Fruit fly (Drosophila melanogaster): ENCODE results near the gene Tm2.
A peak's percentile ranks its signal among the peaks of the same experiment; 100 is the strongest.

The Tm2 gene

DNA sequence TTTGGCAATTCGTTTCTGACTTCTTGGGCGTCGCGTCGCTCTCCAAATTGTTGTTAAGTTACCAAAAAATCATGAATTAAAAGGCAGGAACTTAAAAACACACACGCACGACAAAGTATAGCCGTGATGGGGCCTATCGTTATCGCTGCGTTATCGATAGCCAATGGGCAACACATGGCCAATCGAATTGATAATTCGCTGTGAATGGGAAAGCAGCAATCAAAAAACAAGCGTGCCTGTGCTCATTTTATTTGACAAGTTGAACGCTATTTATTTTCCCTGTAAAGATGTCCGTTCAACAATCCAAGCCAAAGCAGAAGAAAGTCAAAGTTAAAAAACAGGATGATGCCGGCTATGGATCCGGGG, 36.0 kb downstream of the Tm2 start, which contains the start of the genes Surf4 and CG31301 (continued):
- TF ChIP-seq Hand (GFP tag; optimal IDR thresholded peaks at IDR 0.05): no peak
- no peak for TF ChIP-seq TFAM (GFP tag; optimal IDR thresholded peaks at IDR 0.05)
- TF ChIP-seq CG12391 (tag; optimal IDR thresholded peaks at IDR 0.05): no peak
- TF ChIP-seq CG4730 (GFP tag; IDR thresholded peaks at IDR 0.05): no peak
- TF ChIP-seq Trl (optimal IDR thresholded peaks at IDR 0.05): no peak
- TF ChIP-seq Trl (GFP tag; optimal IDR thresholded peaks at IDR 0.05): no peak
- no peak for TF ChIP-seq mirr (GFP tag; optimal IDR thresholded peaks at IDR 0.05)
- no peak for TF ChIP-seq kay (GFP tag; optimal IDR thresholded peaks at IDR 0.05)
- TF ChIP-seq Sox100B (GFP tag; optimal IDR thresholded peaks at IDR 0.05): no peak
- TF ChIP-seq tgo (GFP tag; IDR thresholded peaks at IDR 0.05): no peak
- TF ChIP-seq fd102C (GFP tag; optimal IDR thresholded peaks at IDR 0.05): no peak
- no peak for TF ChIP-seq tx (GFP tag; optimal IDR thresholded peaks at IDR 0.05)
- no peak for TF ChIP-seq row (GFP tag; IDR thresholded peaks at IDR 0.05)
- no peak for TF ChIP-seq CG4360 (GFP tag; IDR thresholded peaks at IDR 0.05)
- TF ChIP-seq CrebB (tag; optimal IDR thresholded peaks at IDR 0.05): no peak
- no peak for TF ChIP-seq CG8765 (GFP tag; IDR thresholded peaks at IDR 0.05)
- TF ChIP-seq CG6689 (GFP tag; IDR thresholded peaks at IDR 0.05): no peak
- TF ChIP-seq Doc2 (GFP tag; IDR thresholded peaks at IDR 0.05): no peak
- TF ChIP-seq CG18599 (GFP tag; optimal IDR thresholded peaks at IDR 0.05): no peak
- no peak for TF ChIP-seq Chrac-16 (GFP tag; optimal IDR thresholded peaks at IDR 0.05)
- peak; percentile 32 for TF ChIP-seq CG34376 (GFP tag; optimal IDR thresholded peaks at IDR 0.05)
- TF ChIP-seq CG10979 (tag; optimal IDR thresholded peaks at IDR 0.05): no peak
- no peak for TF ChIP-seq maf-S (GFP tag; optimal IDR thresholded peaks at IDR 0.05)
- TF ChIP-seq CG10147 (GFP tag; optimal IDR thresholded peaks at IDR 0.05): no peak
- TF ChIP-seq Drgx (GFP tag; IDR thresholded peaks at IDR 0.05): no peak
- no peak for TF ChIP-seq Bdp1 (GFP tag; optimal IDR thresholded peaks at IDR 0.05)
- TF ChIP-seq MBD-R2 (GFP tag; IDR thresholded peaks at IDR 0.05): peak; percentile 80
- TF ChIP-seq vnd (GFP tag; IDR thresholded peaks at IDR 0.05; ENCODE audit: partially characterized antibody): peak; percentile 57; the same call in 2 of the 3 replicates
- TF ChIP-seq Fer1 (GFP tag; optimal IDR thresholded peaks at IDR 0.05): no peak
- TF ChIP-seq hbn (GFP tag; IDR thresholded peaks at IDR 0.05; ENCODE audit: partially characterized antibody): no peak; the same call in 1 of the 2 replicates
- peak; percentile 66 for TF ChIP-seq CG16813 (GFP tag; IDR thresholded peaks at IDR 0.05; ENCODE audit: partially characterized antibody)
- TF ChIP-seq Fer3 (tag; optimal IDR thresholded peaks at IDR 0.05): no peak
- TF ChIP-seq kni (GFP tag; optimal IDR thresholded peaks at IDR 0.05): no peak
- no peak for TF ChIP-seq grau (tag; optimal IDR thresholded peaks at IDR 0.05)
- TF ChIP-seq CG7372 (GFP tag; IDR thresholded peaks at IDR 0.05): no peak
- no peak for TF ChIP-seq Nf-YA (GFP tag; IDR thresholded peaks at IDR 0.05)
- TF ChIP-seq CG17328 (GFP tag; IDR thresholded peaks at IDR 0.05): no peak
- TF ChIP-seq CG4617 (GFP tag; optimal IDR thresholded peaks at IDR 0.05; ENCODE audit: borderline replicate concordance): peak; percentile 38
- no peak for TF ChIP-seq Fer2 (tag; optimal IDR thresholded peaks at IDR 0.05)
- TF ChIP-seq CG13296 (GFP tag; optimal IDR thresholded peaks at IDR 0.05): no peak
- TF ChIP-seq Hmr (GFP tag; optimal IDR thresholded peaks at IDR 0.05): no peak
- no peak for TF ChIP-seq ssp (GFP tag; IDR thresholded peaks at IDR 0.05)
- TF ChIP-seq CG11456 (GFP tag; IDR thresholded peaks at IDR 0.05): no peak
- TF ChIP-seq CG2875 (GFP tag; optimal IDR thresholded peaks at IDR 0.05): no peak
- no peak for TF ChIP-seq lbe (GFP tag; optimal IDR thresholded peaks at IDR 0.05)
- TF ChIP-seq CHES-1-like (GFP tag; optimal IDR thresholded peaks at IDR 0.05): no peak
- TF ChIP-seq Dfd (GFP tag; optimal IDR thresholded peaks at IDR 0.05): no peak
- TF ChIP-seq CG4854 (GFP tag; optimal IDR thresholded peaks at IDR 0.05): no peak
- TF ChIP-seq scrt (GFP tag; optimal IDR thresholded peaks at IDR 0.05): no peak
- TF ChIP-seq peb (GFP tag; IDR thresholded peaks at IDR 0.05): no peak
- no peak for TF ChIP-seq Hmx (GFP tag; optimal IDR thresholded peaks at IDR 0.05)
- no peak for TF ChIP-seq z (GFP tag; IDR thresholded peaks at IDR 0.05)
